Fruit fly (Drosophila melanogaster): ENCODE measurements around the gene Fadd.

The Fadd gene

dm6 chr3R:22018777-22019420, 15.4 kb upstream of the Fadd start, which contains the start of gene Idh3b (continued):
- TF ChIP-seq sug (tag; optimal IDR thresholded peaks at IDR 0.05) (peak; percentile 65), run (tag; optimal IDR thresholded peaks at IDR 0.05) (no peak), CG5245 (GFP tag; optimal IDR thresholded peaks at IDR 0.05) (peak; percentile 48), repo (GFP tag; optimal IDR thresholded peaks at IDR 0.05) (no peak), CG9727 (GFP tag; optimal IDR thresholded peaks at IDR 0.05) (no peak), Six4 (GFP tag; optimal IDR thresholded peaks at IDR 0.05) (no peak), CG17328 (GFP tag; IDR thresholded peaks at IDR 0.05) (no peak), Adf1 (GFP tag; IDR thresholded peaks at IDR 0.05) (peak; percentile 39), CG12299 (tag; optimal IDR thresholded peaks at IDR 0.05) (no peak), CG12104 (GFP tag; optimal IDR thresholded peaks at IDR 0.05) (peak; percentile 8), CG12155 (GFP tag; optimal IDR thresholded peaks at IDR 0.05) (peak; percentile 68), eve (GFP tag; optimal IDR thresholded peaks at IDR 0.05) (no peak), CG11247 (GFP tag; IDR thresholded peaks at IDR 0.05) (peak; percentile 74; the same call in 1 of the 2 replicates), en (GFP tag; optimal IDR thresholded peaks at IDR 0.05) (no peak), CG3995 (GFP tag; optimal IDR thresholded peaks at IDR 0.05) (peak; percentile 74), fd96Cb (tag; optimal IDR thresholded peaks at IDR 0.05) (no peak), her (GFP tag; optimal IDR thresholded peaks at IDR 0.05) (peak; percentile 73), aop (GFP tag; IDR thresholded peaks at IDR 0.05) (no peak; the same call in 1 of the 2 replicates), CG9817 (tag; optimal IDR thresholded peaks at IDR 0.05) (peak; percentile 67), mirr (GFP tag; optimal IDR thresholded peaks at IDR 0.05) (no peak), az2 (GFP tag; optimal IDR thresholded peaks at IDR 0.05) (peak; percentile 59), ems (GFP tag; optimal IDR thresholded peaks at IDR 0.05) (peak; percentile 76), Ravus (GFP tag; IDR thresholded peaks at IDR 0.05) (no peak), sr (GFP tag; IDR thresholded peaks at IDR 0.05) (no peak), Mad (GFP tag; optimal IDR thresholded peaks at IDR 0.05) (peak; percentile 68), Camta (GFP tag; optimal IDR thresholded peaks at IDR 0.05) (peak; percentile 37), CG9609 (GFP tag; optimal IDR thresholded peaks at IDR 0.05) (peak; percentile 57), vnd (GFP tag; IDR thresholded peaks at IDR 0.05; ENCODE audit: partially characterized antibody) (peak; percentile 86), trh (GFP tag; optimal IDR thresholded peaks at IDR 0.05) (peak; percentile 32), Dll (GFP tag; IDR thresholded peaks at IDR 0.05; ENCODE audit: partially characterized antibody) (peak; percentile 97), CG1603 (tag; optimal IDR thresholded peaks at IDR 0.05) (peak; percentile 91), CG1233 (GFP tag; optimal IDR thresholded peaks at IDR 0.05) (no peak), jumu (GFP tag; optimal IDR thresholded peaks at IDR 0.05) (peak; percentile 73), Doc2 (GFP tag; IDR thresholded peaks at IDR 0.05) (peak; percentile 28; the same call in 1 of the 2 replicates), CG10959 (GFP tag; IDR thresholded peaks at IDR 0.05) (peak; percentile 15; the same call in 1 of the 2 replicates), CG8290 (GFP tag; optimal IDR thresholded peaks at IDR 0.05) (peak; percentile 63), CG8290 (tag; optimal IDR thresholded peaks at IDR 0.05) (no peak), CG30431 (GFP tag; optimal IDR thresholded peaks at IDR 0.05) (no peak), Hr3 (GFP tag; optimal IDR thresholded peaks at IDR 0.05) (peak; percentile 42), Eip74EF (GFP tag; optimal IDR thresholded peaks at IDR 0.05) (no peak), gcm (GFP tag; optimal IDR thresholded peaks at IDR 0.05) (no peak), CG3726 (GFP tag; IDR thresholded peaks at IDR 0.05) (no peak), CG8281 (tag; optimal IDR thresholded peaks at IDR 0.05) (no peak), pzg (GFP tag; optimal IDR thresholded peaks at IDR 0.05) (peak; percentile 96), grn (GFP tag; optimal IDR thresholded peaks at IDR 0.05) (no peak), Mes4 (GFP tag; optimal IDR thresholded peaks at IDR 0.05) (peak; percentile 15), ind (GFP tag; optimal IDR thresholded peaks at IDR 0.05) (peak; percentile 68), inv (GFP tag; IDR thresholded peaks at IDR 0.05; ENCODE audit: partially characterized antibody) (peak; percentile 93), CG17912 (GFP tag; optimal IDR thresholded peaks at IDR 0.05) (peak; percentile 59), CG11723 (GFP tag; optimal IDR thresholded peaks at IDR 0.05) (no peak), Mrtf (GFP tag; IDR thresholded peaks at IDR 0.05) (no peak)

Measured in whole organism, embryonic.